Worm (Caenorhabditis elegans) whole organism, L3 larva: Measurements from ENCODE around the gene fbxc-44.

Experiments
- ZK546.5 ChIP-seq: sonication (generic microtip); optimal IDR thresholded peaks from 2 replicates; lab custom pipeline; 2017; ENCODE audit warnings: missing biosample characterization, missing genetic modification characterization
- ama-1 ChIP-seq: fragments of 150-350 bp; optimal IDR thresholded peaks from 2 replicates; lab custom pipeline; 2018
- nhr-11 ChIP-seq: fragments of 150-350 bp; optimal IDR thresholded peaks from 2 replicates; lab custom pipeline; 2014; ENCODE audit warnings: missing biosample characterization, missing genetic modification characterization
- nhr-77 ChIP-seq: fragments of 150-350 bp; optimal IDR thresholded peaks from 2 replicates; lab custom pipeline; 2014; ENCODE audit warnings: missing biosample characterization, missing genetic modification characterization
- unc-62 ChIP-seq: fragments of 150-350 bp; sonication (generic microtip); optimal IDR thresholded peaks from 4 replicates; lab custom pipeline; 2014; ENCODE audit warnings: missing biosample characterization, missing genetic modification reagents, missing genetic modification characterization
- zag-1 ChIP-seq: fragments of 150-350 bp; optimal IDR thresholded peaks from 2 replicates; lab custom pipeline; 2014; ENCODE audit warnings: missing biosample characterization, missing genetic modification characterization

ce11 chrII:4277639-4278038, 40.1 kb upstream of the fbxc-44 start:
- TF ChIP-seq ZK546.5 (tag; lab: Kevin White, UChicago) (no peak), nhr-11 (tag; lab: Kevin White, UChicago) (no peak), nhr-77 (tag; lab: Kevin White, UChicago) (no peak), ama-1 (lab: Kevin White, UChicago) (no peak), unc-62 (GFP tag; lab: Kevin White, UChicago) (no peak), zag-1 (tag; lab: Kevin White, UChicago) (no peak)
